Fruit fly (Drosophila melanogaster) whole organism, embryonic: Measurements from ENCODE around the gene CG31100.

Source experiments
- Atf6 ChIP-seq: fragments of 200-800 bp; sonication (Bioruptor generic); IDR thresholded peaks from 2 replicates; pipeline ENCODE4 v1.3.6; 2022; ENCODE audit warnings: missing biosample characterization, missing genetic modification characterization
- CG10543 ChIP-seq: fragments of 200-800 bp; sonication (Bioruptor generic); optimal IDR thresholded peaks from 3 replicates; lab custom pipeline; 2017; ENCODE audit warnings: missing biosample characterization, mild to moderate bottlenecking, missing genetic modification characterization, moderate library complexity
- CG10979 ChIP-seq: fragments of 200-800 bp; sonication (Bioruptor generic); optimal IDR thresholded peaks from 2 replicates; lab custom pipeline; 2018; ENCODE audit warnings: missing biosample characterization, mild to moderate bottlenecking, missing genetic modification characterization, moderate library complexity
- CG12104 ChIP-seq: fragments of 200-800 bp; sonication (Bioruptor generic); optimal IDR thresholded peaks from 3 replicates; lab custom pipeline; 2016; ENCODE audit warnings: missing biosample characterization, missing genetic modification characterization
- CG12219 ChIP-seq: fragments of 200-800 bp; sonication (Bioruptor generic); optimal IDR thresholded peaks from 3 replicates; lab custom pipeline; 2018; ENCODE audit warnings: missing biosample characterization, mild to moderate bottlenecking, missing genetic modification characterization
- CG13123 ChIP-seq: fragments of 200-800 bp; sonication (Bioruptor generic); optimal IDR thresholded peaks from 2 replicates; lab custom pipeline; 2016; ENCODE audit warnings: missing biosample characterization, missing genetic modification characterization
- CG14667 ChIP-seq: fragments of 200-800 bp; sonication (Bioruptor generic); IDR thresholded peaks from 2 replicates; pipeline ENCODE4 v1.3.6; 2022; ENCODE audit warnings: missing biosample characterization, missing genetic modification characterization
- CG16815 ChIP-seq: fragments of 200-800 bp; sonication (Bioruptor generic); optimal IDR thresholded peaks from 3 replicates; lab custom pipeline; 2017; ENCODE audit warnings: missing biosample characterization, mild to moderate bottlenecking, missing genetic modification characterization
- CG16863 ChIP-seq: fragments of 200-800 bp; sonication (Bioruptor generic); optimal IDR thresholded peaks from 3 replicates; lab custom pipeline; 2016; ENCODE audit warnings: missing biosample characterization, missing genetic modification characterization
- CG17361 ChIP-seq: fragments of 200-800 bp; sonication (Bioruptor generic); IDR thresholded peaks from 3 replicates; pipeline ENCODE4 v1.3.6; 2022; ENCODE audit warnings: missing biosample characterization, missing genetic modification characterization
- CG1832 ChIP-seq: fragments of 200-800 bp; sonication (Bioruptor generic); optimal IDR thresholded peaks from 2 replicates; lab custom pipeline; 2017; ENCODE audit warnings: missing biosample characterization, mild to moderate bottlenecking, missing genetic modification characterization, inconsistent platforms
- CG18476 ChIP-seq: fragments of 200-800 bp; sonication (Bioruptor generic); optimal IDR thresholded peaks from 2 replicates; lab custom pipeline; 2016; ENCODE audit warnings: missing biosample characterization, mild to moderate bottlenecking, missing genetic modification characterization
- CG2678 ChIP-seq: fragments of 200-800 bp; sonication (Bioruptor generic); optimal IDR thresholded peaks from 3 replicates; lab custom pipeline; 2019; ENCODE audit warnings: missing biosample characterization, mild to moderate bottlenecking, missing genetic modification characterization, moderate library complexity
- CG31365 ChIP-seq: fragments of 200-800 bp; sonication (Bioruptor generic); optimal IDR thresholded peaks from 2 replicates; lab custom pipeline; 2018; ENCODE audit warnings: missing biosample characterization, mild to moderate bottlenecking, missing genetic modification characterization
- CG31388 ChIP-seq: fragments of 200-800 bp; sonication (Bioruptor generic); optimal IDR thresholded peaks from 2 replicates; lab custom pipeline; 2016; ENCODE audit warnings: missing biosample characterization, missing genetic modification characterization
- CG32772 ChIP-seq: fragments of 200-800 bp; sonication (Bioruptor generic); IDR thresholded peaks from 2 replicates; pipeline ENCODE4 v1.3.6; 2022; ENCODE audit warnings: missing biosample characterization, missing genetic modification characterization
- CG3281 ChIP-seq: fragments of 200-800 bp; sonication (Bioruptor generic); optimal IDR thresholded peaks from 3 replicates; lab custom pipeline; 2017; ENCODE audit warnings: missing biosample characterization, mild to moderate bottlenecking, missing genetic modification characterization
- CG3407 ChIP-seq: fragments of 200-800 bp; sonication (Bioruptor generic); optimal IDR thresholded peaks from 2 replicates; lab custom pipeline; 2018; ENCODE audit warnings: missing biosample characterization, mild to moderate bottlenecking, missing genetic modification characterization
- CG34376 ChIP-seq: fragments of 200-800 bp; sonication (Bioruptor generic); optimal IDR thresholded peaks from 2 replicates; lab custom pipeline; 2018; ENCODE audit warnings: missing biosample characterization, mild to moderate bottlenecking, missing genetic modification characterization
- CG3995 ChIP-seq: fragments of 200-800 bp; sonication (Bioruptor generic); optimal IDR thresholded peaks from 3 replicates; lab custom pipeline; 2016; ENCODE audit warnings: missing biosample characterization, missing genetic modification characterization
- CG7372 ChIP-seq: fragments of 200-800 bp; sonication (Bioruptor generic); IDR thresholded peaks from 2 replicates; pipeline ENCODE4 v1.3.6; 2022; ENCODE audit warnings: missing biosample characterization, missing genetic modification characterization
- CG9215 ChIP-seq: fragments of 200-800 bp; sonication (Bioruptor generic); IDR thresholded peaks from 2 replicates; pipeline ENCODE4 v1.3.6; 2022; ENCODE audit warnings: missing biosample characterization, missing genetic modification characterization
- CTCF ChIP-seq: fragments of 200-800 bp; sonication (Bioruptor generic); optimal IDR thresholded peaks from 2 replicates; lab custom pipeline; 2017; ENCODE audit warnings: missing biosample characterization, mild to moderate bottlenecking, missing genetic modification characterization, moderate library complexity
- H15 ChIP-seq: fragments of 200-800 bp; sonication (Bioruptor generic); IDR thresholded peaks from 3 replicates; pipeline ENCODE4 v1.3.6; 2022; ENCODE audit warnings: missing biosample characterization, missing genetic modification characterization
- HLH54F ChIP-seq: fragments of 200-800 bp; sonication (Bioruptor generic); optimal IDR thresholded peaks from 3 replicates; lab custom pipeline; 2016; ENCODE audit warnings: missing biosample characterization, missing genetic modification characterization
- MESR4 ChIP-seq: fragments of 200-800 bp; sonication (Bioruptor generic); optimal IDR thresholded peaks from 2 replicates; lab custom pipeline; 2018; ENCODE audit warnings: missing biosample characterization, mild to moderate bottlenecking, missing genetic modification characterization, moderate library complexity
- Mad ChIP-seq: fragments of 200-800 bp; sonication (Bioruptor generic); optimal IDR thresholded peaks from 2 replicates; lab custom pipeline; 2016; ENCODE audit warnings: missing biosample characterization, missing genetic modification characterization
- Neu2 ChIP-seq: fragments of 200-800 bp; sonication (Bioruptor generic); optimal IDR thresholded peaks from 3 replicates; lab custom pipeline; 2016; ENCODE audit warnings: missing biosample characterization, missing genetic modification characterization, borderline replicate concordance
- Nf-YA ChIP-seq: fragments of 200-800 bp; sonication (Bioruptor generic); IDR thresholded peaks from 2 replicates; pipeline ENCODE4 v1.3.6; 2022; ENCODE audit warnings: missing biosample characterization, missing genetic modification characterization
- Rfx ChIP-seq: fragments of 200-800 bp; sonication (Bioruptor generic); IDR thresholded peaks from 2 replicates; pipeline ENCODE4 v1.3.6; 2022; ENCODE audit warnings: missing biosample characterization, missing genetic modification characterization
- Side ChIP-seq: fragments of 200-800 bp; sonication (Bioruptor generic); optimal IDR thresholded peaks from 2 replicates; lab custom pipeline; 2016; ENCODE audit warnings: missing biosample characterization, missing genetic modification characterization
- Sox102F ChIP-seq: fragments of 200-800 bp; sonication (Bioruptor generic); optimal IDR thresholded peaks from 2 replicates; lab custom pipeline; 2018; ENCODE audit warnings: missing biosample characterization, mild to moderate bottlenecking, missing genetic modification characterization, moderate library complexity
- Taf1 ChIP-seq: fragments of 200-800 bp; sonication (Bioruptor generic); IDR thresholded peaks from 2 replicates; pipeline ENCODE4 v1.3.6; 2022; ENCODE audit warnings: missing biosample characterization, missing genetic modification characterization
- Trl ChIP-seq, 3 experiments: fragments of >200 bp in 2 of 3; fragments of 200-800 bp in 1 of 3; sonication (Bioruptor generic) in 1 of 3; optimal IDR thresholded peaks; 2 replicates in 1 of 3; 3 replicates in 2 of 3; lab custom pipeline; 2016 to 2017; ENCODE audit warnings: missing biosample characterization in 1 of 3, missing genetic modification characterization in 1 of 3
- Vsx1 ChIP-seq: fragments of 200-800 bp; sonication (Bioruptor generic); optimal IDR thresholded peaks from 2 replicates; lab custom pipeline; 2017; ENCODE audit warnings: missing biosample characterization, mild to moderate bottlenecking, missing genetic modification characterization, missing genetic modification reagents
- aop ChIP-seq: fragments of 200-800 bp; sonication (Bioruptor generic); IDR thresholded peaks from 2 replicates; pipeline ENCODE4 v1.3.6; 2022; ENCODE audit warnings: missing biosample characterization, missing genetic modification characterization
- ara ChIP-seq: fragments of 200-800 bp; sonication (Bioruptor generic); IDR thresholded peaks from 2 replicates; pipeline ENCODE4 v1.3.6; 2022; ENCODE audit warnings: missing biosample characterization, missing genetic modification characterization
- bbx ChIP-seq: fragments of 200-800 bp; sonication (Bioruptor generic); IDR thresholded peaks from 2 replicates; pipeline ENCODE4 v1.3.6; 2022; ENCODE audit warnings: missing biosample characterization, missing genetic modification characterization; ENCODE audit not compliant: partially characterized antibody
- cato ChIP-seq: fragments of 200-800 bp; sonication (Bioruptor generic); optimal IDR thresholded peaks from 2 replicates; lab custom pipeline; 2016; ENCODE audit warnings: missing biosample characterization, missing genetic modification characterization, borderline replicate concordance
- dan ChIP-seq: fragments of 200-800 bp; sonication (Bioruptor generic); IDR thresholded peaks from 2 replicates; pipeline ENCODE4 v1.3.6; 2022; ENCODE audit warnings: missing biosample characterization, missing genetic modification characterization
- dpn ChIP-seq, 2 experiments: fragments of 200-800 bp; sonication (Bioruptor generic); optimal IDR thresholded peaks; 3 replicates each; lab custom pipeline; 2016; ENCODE audit warnings: missing biosample characterization in 2 of 2, missing genetic modification characterization in 2 of 2
- en ChIP-seq: fragments of 200-800 bp; sonication (Bioruptor generic); optimal IDR thresholded peaks from 2 replicates; lab custom pipeline; 2016; ENCODE audit warnings: missing biosample characterization, missing genetic modification characterization
- grau ChIP-seq: fragments of 200-800 bp; optimal IDR thresholded peaks from 3 replicates; lab custom pipeline; 2019; ENCODE audit warnings: missing biosample characterization, mild to moderate bottlenecking, missing genetic modification characterization, moderate library complexity
- ham ChIP-seq: fragments of 200-800 bp; sonication (Bioruptor generic); IDR thresholded peaks from 2 replicates; pipeline ENCODE4 v1.3.6; 2022; ENCODE audit warnings: missing biosample characterization, missing genetic modification characterization
- jigr1 ChIP-seq: fragments of 200-800 bp; sonication (Bioruptor generic); IDR thresholded peaks from 3 replicates; pipeline ENCODE4 v1.3.6; 2022; ENCODE audit warnings: missing biosample characterization, missing genetic modification characterization
- jumu ChIP-seq: fragments of 200-800 bp; sonication (Bioruptor generic); optimal IDR thresholded peaks from 3 replicates; lab custom pipeline; 2016; ENCODE audit warnings: missing biosample characterization, missing genetic modification characterization
- luna ChIP-seq: fragments of 200-800 bp; sonication (Bioruptor generic); optimal IDR thresholded peaks from 2 replicates; lab custom pipeline; 2016; ENCODE audit warnings: missing biosample characterization, missing genetic modification characterization
- mam ChIP-seq: fragments of 200-800 bp; sonication (Bioruptor generic); optimal IDR thresholded peaks from 3 replicates; lab custom pipeline; 2016; ENCODE audit warnings: missing biosample characterization, missing genetic modification characterization
- phol ChIP-seq: fragments of 200-800 bp; sonication (Bioruptor generic); optimal IDR thresholded peaks from 3 replicates; lab custom pipeline; 2018; ENCODE audit warnings: missing biosample characterization, mild to moderate bottlenecking, missing genetic modification characterization, moderate library complexity
- shn ChIP-seq: fragments of 200-800 bp; sonication (Bioruptor generic); optimal IDR thresholded peaks from 3 replicates; lab custom pipeline; 2016; ENCODE audit warnings: missing biosample characterization, missing genetic modification characterization
- wek ChIP-seq: fragments of 200-800 bp; sonication (Bioruptor generic); optimal IDR thresholded peaks from 3 replicates; lab custom pipeline; 2018; ENCODE audit warnings: missing biosample characterization, mild to moderate bottlenecking, missing genetic modification characterization, moderate library complexity
- yki ChIP-seq: fragments of >200 bp; optimal IDR thresholded peaks from 3 replicates; lab custom pipeline; 2018

CG31100 gene

dm6 chr3R:8984602-8985074 lies 18.8 kb downstream of the CG31100 start, which contains the start of gene CG11970 (continued):
- TF ChIP-seq mam (GFP tag; lab: Kevin White, UChicago) = peak; percentile 49
- TF ChIP-seq CG18476 (GFP tag; lab: Kevin White, UChicago) = no peak
- no peak for TF ChIP-seq Trl (optimal IDR thresholded peaks at IDR 0.05; lab: Kevin White, UChicago)
- TF ChIP-seq Trl (GFP tag; optimal IDR thresholded peaks at IDR 0.05; lab: Kevin White, UChicago) = peak; percentile 59
- peak; percentile 20 for TF ChIP-seq CG3995 (GFP tag; lab: Kevin White, UChicago)
- TF ChIP-seq Atf6 = no peak
- no peak for TF ChIP-seq jigr1
- no peak for TF ChIP-seq Sox102F (GFP tag; lab: Kevin White, UChicago)
- TF ChIP-seq CG34376 = peak; percentile 5
- no peak for TF ChIP-seq Vsx1 (GFP tag; lab: Kevin White, UChicago)
- peak; percentile 78 for TF ChIP-seq phol (tag; lab: Kevin White, UChicago)
- no peak for TF ChIP-seq H15 (GFP tag; lab: Robert Waterston, UW)
- TF ChIP-seq Rfx (GFP tag; lab: Robert Waterston, UW) = peak; percentile 56; the same call in 1 of the 2 replicates
- no peak for TF ChIP-seq CG12104 (GFP tag; lab: Kevin White, UChicago)
- no peak for TF ChIP-seq CG13123
- TF ChIP-seq CG7372 (GFP tag; lab: Robert Waterston, UW) = 0 out of 2 replicates have a peak, but pooled peaks have one; percentile 40
- no peak for TF ChIP-seq dan (GFP tag; lab: Robert Waterston, UW)
- TF ChIP-seq bbx (GFP tag; lab: Robert Waterston, UW) = 0 out of 2 replicates have a peak, but pooled peaks have one; percentile 28
- no peak for TF ChIP-seq CG3407 (GFP tag; lab: Kevin White, UChicago)
- no peak for TF ChIP-seq cato
- TF ChIP-seq CG16863 (GFP tag; lab: Kevin White, UChicago) = no peak
- TF ChIP-seq CG9215 = peak; percentile 61
- TF ChIP-seq CG17361 (GFP tag; lab: Robert Waterston, UW) = peak; percentile 67; the same call in 2 of the 3 replicates
- TF ChIP-seq CG12219 = no peak
- TF ChIP-seq Nf-YA = no peak
- peak; percentile 86 for TF ChIP-seq MESR4 (GFP tag; lab: Kevin White, UChicago)
- no peak for TF ChIP-seq ham (GFP tag; lab: Robert Waterston, UW)
- TF ChIP-seq Side (GFP tag; lab: Kevin White, UChicago) = peak; percentile 30
- no peak for TF ChIP-seq Mad (GFP tag; lab: Kevin White, UChicago)
- peak; percentile 22 for TF ChIP-seq jumu (GFP tag; lab: Kevin White, UChicago)
- TF ChIP-seq CG3281 (GFP tag; lab: Kevin White, UChicago) = peak; percentile 21
- TF ChIP-seq CG1832 = no peak
- no peak for TF ChIP-seq wek (GFP tag; lab: Kevin White, UChicago)
- peak; percentile 3 for TF ChIP-seq CTCF (GFP tag; lab: Kevin White, UChicago)
- no peak for TF ChIP-seq CG2678
- TF ChIP-seq HLH54F (GFP tag; lab: Kevin White, UChicago) = peak; percentile 26
- no peak for TF ChIP-seq CG10979 (tag; lab: Kevin White, UChicago)
- TF ChIP-seq Taf1 = no peak
- no peak; the same call in 1 of the 2 replicates for TF ChIP-seq CG32772 (GFP tag; lab: Robert Waterston, UW)
- no peak for TF ChIP-seq CG16815
- no peak for TF ChIP-seq luna
- no peak for TF ChIP-seq CG31365 (tag; lab: Kevin White, UChicago)
- peak; percentile 34 for TF ChIP-seq shn
- peak; percentile 46 for TF ChIP-seq grau (tag; lab: Kevin White, UChicago)
- TF ChIP-seq CG14667 (GFP tag; lab: Robert Waterston, UW) = no peak
- TF ChIP-seq CG31388 (GFP tag; lab: Kevin White, UChicago) = no peak
- TF ChIP-seq yki (lab: Kevin White, UChicago) = no peak
- TF ChIP-seq ara (GFP tag; lab: Robert Waterston, UW) = 0 out of 2 replicates have a peak, but pooled peaks have one; percentile 39
- peak; percentile 51 to 61 for TF ChIP-seq dpn (GFP tag; optimal IDR thresholded peaks at IDR 0.05; lab: Kevin White, UChicago)
- no peak for TF ChIP-seq aop
- TF ChIP-seq Neu2 (GFP tag; lab: Kevin White, UChicago) = no peak
- TF ChIP-seq CG10543 = peak; percentile 66
- no peak for TF ChIP-seq en (GFP tag; lab: Kevin White, UChicago)
